Fruit fly (Drosophila melanogaster) S2 (cell line): ENCODE results near the gene Polr3F.

ENCODE experiments used
- CG8478 ChIP-seq: fragments of >200 bp; optimal IDR thresholded peaks from 2 replicates; lab custom pipeline; 2018
- CTCF ChIP-seq, 2 experiments: fragments of >200 bp; optimal IDR thresholded peaks; 2 replicates each; lab custom pipeline; 2018

Gene Polr3F

dm6 chr3R:22342151-22342550 lies 25.0 kb downstream of the Polr3F start, which contains the start of gene CG5386:
Gene CG5386, minus strand, starts transcription at chr3R:22342251.
- TF ChIP-seq CTCF (optimal IDR thresholded peaks at IDR 0.05; lab: Kevin White, UChicago) (no peak), CG8478 (no peak)

DNA sequence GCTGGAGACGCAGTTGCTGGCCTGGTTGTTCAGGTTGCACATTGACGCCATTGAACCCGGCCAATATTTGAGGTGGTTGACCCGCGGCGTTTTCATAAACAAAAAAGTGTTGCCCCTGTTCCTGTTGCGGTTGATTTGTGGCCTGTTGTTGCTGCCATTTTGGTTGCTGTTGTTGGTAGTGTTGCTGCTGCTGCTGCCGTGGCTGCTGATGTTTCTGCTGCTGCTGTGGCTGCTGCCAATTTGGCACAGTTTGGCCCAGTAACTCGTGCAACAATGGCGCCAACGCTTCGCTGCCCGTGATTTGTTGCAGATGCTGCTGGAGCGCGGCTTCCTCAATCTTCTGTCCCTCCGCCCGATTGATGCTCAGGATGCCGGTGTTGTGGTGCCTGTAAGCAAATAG lies 25.5 kb downstream of the Polr3F start:
- TF ChIP-seq CG8478: no peak
- TF ChIP-seq CTCF (optimal IDR thresholded peaks at IDR 0.05; lab: Kevin White, UChicago): no peak

dm6 chr3R:22340207-22340606 lies 27.0 kb downstream of the Polr3F start, which contains the start of gene CG5388:
Gene CG5388, minus strand, starts transcription at chr3R:22340307.
- TF ChIP-seq CTCF (optimal IDR thresholded peaks at IDR 0.05; lab: Kevin White, UChicago) (no peak), CG8478 (no peak)

- TF ChIP-seq CG8478 (no peak), CTCF (optimal IDR thresholded peaks at IDR 0.05; lab: Kevin White, UChicago) (no peak)
These were observed 27.7 kb downstream of the Polr3F start for dm6 chr3R:22339510-22339909.

DNA sequence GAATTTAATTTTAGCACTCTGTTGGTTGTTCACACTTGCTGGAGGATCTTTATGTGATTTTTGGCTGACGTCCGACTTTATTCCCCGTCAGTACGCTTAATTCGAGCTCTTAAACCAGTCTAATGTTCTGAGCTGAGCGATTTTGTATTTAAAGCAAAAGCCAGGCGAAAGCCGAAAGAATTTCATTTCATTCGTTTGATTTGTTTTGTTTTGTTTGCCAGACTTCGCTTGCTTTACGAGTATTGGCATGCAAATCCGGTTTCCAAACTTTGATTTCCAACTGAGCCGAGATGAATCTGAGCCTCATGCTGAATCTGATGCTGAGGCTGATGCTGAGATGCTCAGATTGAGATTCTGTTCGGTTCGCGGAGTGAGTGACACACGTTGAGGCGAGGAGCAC lies 33.1 kb downstream of the Polr3F start, which contains the start of gene CG5391:
CG5391 (minus strand) TSS at position 101 of the 400 bp plus-strand sequence.
- TF ChIP-seq CTCF (optimal IDR thresholded peaks at IDR 0.05; lab: Kevin White, UChicago) (no peak), CG8478 (no peak)

DNA sequence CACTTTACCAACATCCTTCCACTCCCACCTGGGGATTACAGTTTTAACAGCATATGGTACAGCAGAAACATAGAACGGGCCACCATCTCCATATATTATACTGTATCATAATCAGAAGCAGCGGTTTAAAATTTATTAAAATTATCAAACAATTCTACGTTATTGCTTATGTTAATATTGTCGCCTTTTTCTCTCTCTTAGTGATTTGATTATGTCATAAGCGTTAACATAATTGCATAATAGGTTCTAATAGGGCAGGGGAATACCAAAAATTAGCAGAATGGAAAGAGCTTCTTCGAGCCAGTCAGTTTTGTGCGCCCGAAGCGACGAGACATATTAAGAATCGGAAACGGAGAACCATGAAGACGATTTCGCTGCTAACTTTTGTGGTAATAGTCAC lies 35.5 kb downstream of the Polr3F start, which contains the start of gene CG13862:
CG13862 (plus strand) TSS at position 301 of the 400 bp plus-strand sequence.
- TF ChIP-seq CTCF (optimal IDR thresholded peaks at IDR 0.05; lab: Kevin White, UChicago) (no peak), CG8478 (no peak)

- TF ChIP-seq CTCF (optimal IDR thresholded peaks at IDR 0.05; lab: Kevin White, UChicago) (no peak), CG8478 (no peak)
These were observed 36.6 kb downstream of the Polr3F start, which contains the start of gene CG33721 for dm6 chr3R:22330512-22331119. Gene CG33721, plus strand, starts transcription at chr3R:22331069.

DNA sequence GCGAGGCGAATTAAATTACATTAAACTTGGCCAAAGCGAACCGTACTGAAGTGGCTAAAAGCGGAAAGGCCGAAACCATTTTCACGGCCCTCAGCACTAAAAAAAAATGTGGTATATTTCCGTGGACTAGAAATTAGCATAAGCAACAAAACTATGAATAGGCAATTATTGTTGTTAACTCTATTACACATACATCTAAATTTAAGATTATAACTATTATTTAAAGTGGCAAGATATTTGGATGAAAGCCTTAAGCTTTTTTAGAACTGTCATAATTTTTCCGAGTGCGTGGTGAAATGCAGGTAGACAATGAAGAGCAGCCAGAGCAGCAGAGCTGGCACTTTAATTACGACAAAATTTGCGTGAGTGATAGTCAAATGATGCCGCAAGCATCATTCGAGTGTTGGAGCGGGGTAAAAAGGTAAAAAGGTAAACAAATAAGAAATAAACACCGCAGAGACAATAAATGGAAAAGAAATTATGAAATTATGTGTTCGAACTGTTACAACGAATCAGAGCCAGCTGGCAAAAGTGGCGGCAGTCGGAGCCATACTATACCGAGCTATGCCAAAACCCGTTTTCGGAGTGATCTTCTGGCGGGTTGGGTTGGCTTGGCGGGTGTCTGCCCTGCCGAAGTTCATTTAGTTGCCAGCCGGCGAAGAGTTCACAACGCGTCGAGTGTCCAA lies 38.4 kb downstream of the Polr3F start, which contains the start of gene CG7080:
CG7080 (plus strand) TSS at position 636 of the 686 bp plus-strand sequence.
- TF ChIP-seq CTCF (optimal IDR thresholded peaks at IDR 0.05; lab: Kevin White, UChicago) (no peak), CG8478 (no peak)

DNA sequence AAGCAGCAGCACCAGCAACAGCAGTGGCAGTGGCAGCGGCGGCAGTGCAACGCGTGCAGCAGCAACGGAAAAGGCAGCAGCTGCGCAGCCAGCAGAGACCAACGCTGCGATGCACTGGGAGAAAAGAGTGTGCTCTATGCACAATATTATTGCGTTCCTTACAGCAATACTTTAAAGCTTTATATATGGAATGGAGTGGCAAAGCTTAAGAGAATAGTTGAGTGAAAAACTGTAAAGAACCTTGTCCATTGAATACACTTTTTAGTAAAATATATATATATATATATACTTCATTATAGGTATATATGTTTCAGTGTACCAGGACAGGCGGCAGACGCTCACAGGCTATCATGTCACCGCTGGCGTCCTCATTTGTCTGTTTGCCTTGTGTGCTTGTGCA lies 42.4 kb downstream of the Polr3F start:
- TF ChIP-seq CTCF (optimal IDR thresholded peaks at IDR 0.05; lab: Kevin White, UChicago): no peak
- TF ChIP-seq CG8478: no peak

dm6 chr3R:22323994-22324393 lies 43.2 kb downstream of the Polr3F start, which contains the start of gene CG34377:
Gene CG34377, minus strand, starts transcription at chr3R:22324094.
- TF ChIP-seq CTCF (optimal IDR thresholded peaks at IDR 0.05; lab: Kevin White, UChicago): no peak
- no peak for TF ChIP-seq CG8478
